Worm (Caenorhabditis elegans): ENCODE data around the gene F16G10.3.

F16G10.3 gene

DNA sequence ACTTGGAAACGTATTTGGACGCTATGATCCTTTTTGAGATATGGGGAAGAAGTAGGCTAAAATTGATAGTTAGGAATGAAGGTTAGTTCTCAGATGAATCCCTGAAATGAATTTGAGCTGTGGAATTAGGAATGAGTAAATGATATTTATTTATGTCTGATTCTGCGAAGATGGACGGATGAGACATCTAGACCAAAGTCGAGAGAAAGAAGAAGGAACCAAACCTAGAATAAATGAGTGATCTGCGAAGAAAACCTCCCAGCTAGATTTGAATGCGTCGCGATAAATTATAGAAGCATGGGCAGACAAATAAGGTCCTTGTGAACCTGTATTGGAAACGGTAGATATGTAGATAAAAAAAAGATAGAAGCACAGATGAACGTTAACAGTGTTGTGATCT, 12.2 kb upstream of the F16G10.3 start, which contains the start of gene F43C11.16:
F43C11.16 (minus strand) TSS at position 101 of the 400 bp plus-strand sequence.
- no peak for TF ChIP-seq unc-62 (GFP tag; optimal IDR thresholded peaks at IDR 0.05)

DNA sequence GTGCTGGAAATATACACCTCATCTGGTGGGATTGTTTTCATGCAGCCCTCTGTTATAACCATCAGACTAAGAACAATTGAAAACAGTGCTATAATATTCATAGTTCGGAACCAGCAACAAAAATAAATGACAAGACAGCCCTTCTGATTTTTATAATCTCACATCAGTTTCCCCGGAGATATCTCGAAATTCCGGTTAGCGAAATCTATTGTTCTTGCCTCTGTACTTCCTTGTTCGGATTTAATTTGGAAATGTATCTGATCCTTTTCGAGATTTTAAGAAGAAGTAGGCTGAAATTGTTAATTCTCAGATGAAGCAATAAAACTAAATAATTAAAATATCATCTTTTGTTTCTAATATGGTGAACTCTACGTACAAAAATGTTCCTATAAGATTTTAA, 8.5 kb upstream of the F16G10.3 start, which contains the start of gene F43C11.11:
F43C11.11 (minus strand) TSS at position 101 of the 400 bp plus-strand sequence.
- no peak for TF ChIP-seq unc-62 (GFP tag; optimal IDR thresholded peaks at IDR 0.05)

DNA sequence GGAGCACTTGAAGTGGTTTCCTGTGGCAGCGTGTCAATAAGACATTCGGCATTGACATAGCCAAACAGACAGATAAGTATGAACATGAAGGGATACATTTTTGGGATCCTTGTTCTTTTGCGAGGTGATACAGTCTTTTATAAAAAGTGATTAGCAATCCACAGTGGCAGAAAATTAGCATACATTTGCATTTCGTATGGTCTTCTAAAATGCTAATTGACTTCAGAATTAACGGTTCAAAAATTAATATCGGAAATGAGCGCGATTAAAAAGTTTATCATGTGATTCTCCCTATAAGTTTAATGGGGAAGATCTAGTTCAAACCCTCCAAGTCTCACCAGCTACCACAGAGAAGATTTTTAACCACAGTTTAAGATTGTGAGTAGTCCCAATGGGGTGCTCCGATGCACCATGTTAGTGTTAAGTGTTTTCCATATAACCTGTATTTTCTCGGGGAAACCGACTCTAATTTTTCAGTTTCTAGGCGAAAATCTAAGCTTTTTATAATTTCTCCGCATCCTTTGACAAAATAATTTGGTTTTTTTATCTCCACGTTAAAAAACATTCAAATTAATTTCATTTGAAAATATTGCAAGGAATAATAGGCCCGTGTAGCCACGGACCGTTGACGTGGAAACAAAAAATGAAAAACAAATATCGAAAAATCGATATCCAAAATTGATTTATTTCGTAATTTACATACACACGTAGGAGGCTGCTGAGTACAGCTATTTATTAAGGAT, 5.4 kb upstream of the F16G10.3 start, which contains the start of the genes F43C11.12 and F16G10.5:
F43C11.12 (minus strand) TSS at position 101 of the 743 bp plus-strand sequence.
F16G10.5 (plus strand) TSS at position 693 of the 743 bp plus-strand sequence.
- TF ChIP-seq unc-62 (GFP tag; optimal IDR thresholded peaks at IDR 0.05), result no peak

DNA sequence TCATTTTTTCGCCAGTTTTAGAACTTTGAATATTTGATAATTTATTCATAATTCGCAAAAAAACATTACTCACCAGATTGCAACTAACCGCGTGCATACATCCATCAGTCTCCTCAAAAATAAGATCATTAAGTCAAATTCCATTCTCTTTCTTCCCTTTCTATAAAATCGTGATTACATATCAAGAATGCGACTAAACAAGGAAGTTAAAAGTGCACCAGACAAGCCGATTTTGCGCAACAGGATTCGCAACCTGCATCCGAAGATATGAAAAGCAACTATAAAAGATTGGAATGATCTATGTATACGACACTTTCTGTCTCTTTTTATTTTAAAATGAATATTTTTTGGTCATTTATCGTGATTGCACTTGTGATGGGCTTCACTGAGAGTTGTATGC, 3.2 kb upstream of the F16G10.3 start, which contains the start of gene hpo-25:
hpo-25 (plus strand) TSS at position 301 of the 400 bp plus-strand sequence.
- no peak for TF ChIP-seq unc-62 (GFP tag; optimal IDR thresholded peaks at IDR 0.05)

DNA sequence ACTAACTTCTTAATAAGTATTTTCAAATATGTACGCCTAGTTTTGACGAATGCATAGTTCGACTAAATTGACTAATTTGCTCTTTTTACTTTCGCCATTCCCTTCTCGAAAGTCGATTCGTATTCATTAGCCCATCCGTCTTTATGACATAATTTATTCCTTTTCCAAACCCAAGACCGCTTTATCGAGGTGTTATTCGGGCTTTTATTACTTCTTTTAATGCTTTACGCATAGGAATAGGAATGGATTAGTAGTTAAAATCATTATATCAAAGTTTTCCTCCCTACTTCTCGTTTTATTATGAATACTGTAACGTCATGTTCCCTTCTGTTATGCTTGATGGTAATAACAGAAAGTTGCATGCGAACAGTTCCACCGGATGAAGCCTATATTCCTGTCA, 2.8 kb downstream of the F16G10.3 start, which contains the start of gene F16G10.2:
F16G10.2 (plus strand) TSS at position 301 of the 400 bp plus-strand sequence.
- no peak for TF ChIP-seq unc-62 (GFP tag; optimal IDR thresholded peaks at IDR 0.05)

DNA sequence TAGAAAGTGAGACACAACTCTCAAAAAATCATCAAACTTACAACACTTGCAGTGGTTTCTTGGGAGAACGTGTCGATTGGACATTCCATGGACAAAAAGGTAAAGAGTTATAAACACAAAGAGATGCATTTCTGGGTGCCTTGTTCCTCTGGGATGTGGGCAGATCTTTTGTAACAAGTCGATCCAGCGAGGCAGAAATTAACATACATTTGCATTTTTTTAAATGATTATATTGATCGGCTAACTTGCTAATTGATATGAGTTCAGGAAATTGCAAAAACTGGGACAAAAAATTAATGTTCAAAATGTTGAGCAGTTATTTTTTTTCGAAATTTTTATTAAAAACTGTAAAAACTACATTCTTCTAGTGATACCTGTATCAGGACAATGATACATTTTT, 5.6 kb downstream of the F16G10.3 start, which contains the start of gene F16G10.6:
F16G10.6 (minus strand) TSS at position 101 of the 400 bp plus-strand sequence.
- no peak for TF ChIP-seq unc-62 (GFP tag; optimal IDR thresholded peaks at IDR 0.05)

DNA sequence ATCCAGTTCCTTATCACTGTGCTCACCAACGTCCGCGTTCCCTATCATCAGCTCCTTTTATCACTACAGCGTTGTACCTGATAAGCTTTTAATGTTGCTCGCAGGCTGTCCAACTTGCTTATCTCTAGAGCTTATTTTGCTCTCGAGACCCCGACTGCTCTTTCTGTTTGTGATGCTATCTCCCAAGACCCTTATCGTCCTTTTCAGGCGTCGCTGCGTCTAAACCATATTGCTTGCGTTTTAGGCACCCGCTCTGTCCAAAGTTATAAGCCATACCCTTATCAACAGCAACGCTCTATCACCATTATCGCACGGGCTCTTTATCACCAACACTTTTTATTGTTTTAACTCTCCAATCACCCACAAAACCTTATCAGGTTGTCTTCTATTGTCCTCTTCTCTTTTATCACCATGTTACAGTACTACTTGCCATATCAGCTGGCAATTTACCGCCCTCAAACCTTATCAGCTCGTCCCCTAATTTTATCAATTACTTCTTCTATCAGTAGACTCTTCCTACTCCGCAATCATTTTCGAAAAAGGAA, 6.3 kb downstream of the F16G10.3 start:
- no peak for TF ChIP-seq unc-62 (GFP tag; optimal IDR thresholded peaks at IDR 0.05)

DNA sequence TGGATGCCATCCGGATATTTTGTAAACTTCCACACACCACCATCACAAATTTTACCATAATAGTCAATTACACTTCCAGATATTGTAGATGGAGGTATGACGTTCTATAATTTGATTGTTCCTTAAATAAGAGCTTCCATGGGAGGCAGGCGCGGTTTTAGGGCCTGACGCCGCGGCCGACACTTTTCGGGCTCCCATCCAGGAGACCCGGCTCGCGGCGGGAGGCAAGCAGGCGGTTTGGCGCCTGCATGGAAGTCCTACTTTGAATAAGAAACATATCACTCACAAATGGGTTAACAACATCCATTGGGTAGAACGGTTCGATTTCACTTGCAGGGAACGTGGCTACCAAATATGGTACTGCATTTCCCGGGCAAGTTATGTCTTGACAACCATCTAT, 7.5 kb downstream of the F16G10.3 start:
- no peak for TF ChIP-seq unc-62 (GFP tag; optimal IDR thresholded peaks at IDR 0.05)

DNA sequence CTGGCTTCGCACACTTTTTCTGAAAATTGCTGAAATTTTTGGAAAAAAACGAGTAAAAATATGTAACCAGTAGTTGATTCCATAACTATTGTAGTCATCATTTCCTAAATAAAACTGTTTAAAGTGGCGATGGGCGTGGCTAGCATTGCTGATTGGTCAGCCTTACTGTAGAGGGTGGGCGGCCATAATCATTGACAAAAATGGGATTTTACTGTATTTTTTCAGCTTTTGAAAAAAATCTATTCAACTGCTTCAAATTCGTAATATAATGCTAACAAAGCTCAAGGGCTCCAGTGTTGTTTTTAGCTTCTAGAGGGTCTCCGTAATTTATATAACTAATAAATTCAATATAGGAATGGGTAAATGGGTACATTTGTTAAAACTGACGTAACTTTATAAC, 8.0 kb downstream of the F16G10.3 start, which contains the start of gene F16G10.7:
F16G10.7 (minus strand) TSS at position 101 of the 400 bp plus-strand sequence.
- TF ChIP-seq unc-62 (GFP tag; optimal IDR thresholded peaks at IDR 0.05), result no peak

DNA sequence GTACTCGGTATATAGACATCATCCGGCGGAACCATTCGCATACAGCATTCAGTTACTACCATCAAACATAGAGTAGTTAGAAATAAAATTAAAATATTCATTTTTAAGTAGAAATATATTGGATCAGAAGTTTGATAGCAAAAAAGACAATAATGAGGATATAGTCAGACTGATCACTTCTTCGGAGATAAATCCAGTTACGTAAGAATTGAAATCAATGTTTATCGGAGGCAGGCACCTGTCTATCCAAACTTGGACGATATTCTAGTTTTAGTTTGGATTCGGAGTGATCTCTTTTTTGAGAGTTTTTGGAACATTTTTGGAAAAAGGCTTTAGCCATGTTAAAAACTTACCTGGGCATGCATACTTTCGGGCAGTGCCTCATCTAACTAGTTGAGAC, 11.1 kb downstream of the F16G10.3 start, which contains the start of gene F16G10.8:
F16G10.8 (minus strand) TSS at position 101 of the 400 bp plus-strand sequence.
- TF ChIP-seq unc-62 (GFP tag; optimal IDR thresholded peaks at IDR 0.05), result no peak

DNA sequence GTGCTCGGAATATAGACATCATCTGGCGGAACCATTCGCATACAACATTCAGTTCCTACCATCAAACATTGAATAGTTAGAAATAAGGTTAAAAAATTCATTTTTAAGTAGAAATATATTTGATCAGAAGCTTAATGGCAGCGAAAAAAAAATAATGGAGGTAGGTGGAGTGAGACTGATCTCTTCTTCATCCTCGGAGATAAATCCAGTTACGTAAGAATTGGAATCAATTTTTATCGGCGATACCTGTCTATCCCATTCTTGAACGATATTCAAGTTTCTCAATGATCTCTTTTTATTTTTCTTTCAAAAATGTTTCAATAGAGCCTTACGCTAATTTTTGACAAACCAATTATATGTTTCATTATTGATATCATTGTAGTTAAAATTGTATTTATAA, 13.3 kb downstream of the F16G10.3 start, which contains the start of gene F16G10.9:
F16G10.9 (minus strand) TSS at position 101 of the 400 bp plus-strand sequence.
- TF ChIP-seq unc-62 (GFP tag; optimal IDR thresholded peaks at IDR 0.05), result no peak

DNA sequence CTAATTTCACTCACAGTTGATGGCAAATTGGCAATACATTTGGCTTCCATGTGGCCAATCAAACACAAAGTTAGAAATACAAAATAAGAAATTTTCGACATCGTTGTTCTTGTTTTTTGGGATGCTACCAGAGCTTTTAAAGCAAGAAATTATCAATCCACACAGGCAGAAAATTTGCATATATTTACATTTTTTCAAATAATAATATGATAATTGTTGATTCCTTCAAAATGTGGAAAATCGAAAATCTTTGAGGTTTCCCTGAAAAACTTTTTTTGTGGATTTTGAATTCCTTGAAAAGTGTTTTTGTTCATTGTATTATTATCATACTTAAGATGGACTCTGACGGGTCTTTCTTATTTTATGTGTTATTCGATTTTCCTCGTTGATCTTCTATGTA, 18.7 kb downstream of the F16G10.3 start, which contains the start of gene F16G10.10:
F16G10.10 (minus strand) TSS at position 101 of the 400 bp plus-strand sequence.
- TF ChIP-seq unc-62 (GFP tag; optimal IDR thresholded peaks at IDR 0.05), result no peak

DNA sequence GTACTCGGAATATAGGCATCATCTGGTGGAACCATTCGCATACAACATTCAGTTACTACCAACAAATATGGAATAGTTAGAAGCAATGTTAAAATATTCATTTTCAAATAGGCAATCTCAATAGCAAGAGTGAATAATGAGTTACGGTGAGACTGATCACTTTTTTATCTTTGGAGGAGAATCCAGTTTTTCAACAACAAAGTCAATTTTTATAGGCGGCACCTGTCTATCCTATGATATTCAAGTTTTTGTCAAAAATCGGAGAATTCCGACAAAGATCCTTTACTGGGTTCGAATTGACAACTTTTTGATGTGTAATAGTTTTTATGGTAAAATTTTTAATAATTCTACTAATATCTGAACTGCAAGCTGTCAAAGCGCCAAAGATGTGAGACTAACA, 21.6 kb downstream of the F16G10.3 start, which contains the start of gene F16G10.11:
F16G10.11 (minus strand) TSS at position 101 of the 400 bp plus-strand sequence.
- no peak for TF ChIP-seq unc-62 (GFP tag; optimal IDR thresholded peaks at IDR 0.05)

DNA sequence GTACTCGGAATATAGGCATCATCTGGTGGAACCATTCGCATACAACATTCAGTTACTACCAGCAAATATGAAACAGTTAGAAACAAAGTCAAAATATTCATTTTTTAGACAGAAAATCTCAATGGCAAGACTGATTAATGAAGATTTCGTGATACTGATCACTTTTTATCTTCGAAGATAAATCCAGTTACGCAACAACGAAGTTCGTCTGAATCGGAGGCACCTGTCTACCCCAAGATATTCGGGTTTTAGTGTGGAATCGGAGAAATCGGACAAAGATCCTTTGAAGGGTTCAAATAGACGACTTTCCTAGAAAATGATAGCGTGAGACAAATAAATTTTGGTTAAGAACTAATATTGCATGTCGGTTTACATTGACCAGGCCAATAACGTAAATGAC, 23.7 kb downstream of the F16G10.3 start, which contains the start of gene F16G10.13:
F16G10.13 (minus strand) TSS at position 101 of the 400 bp plus-strand sequence.
- TF ChIP-seq unc-62 (GFP tag; optimal IDR thresholded peaks at IDR 0.05), result no peak

DNA sequence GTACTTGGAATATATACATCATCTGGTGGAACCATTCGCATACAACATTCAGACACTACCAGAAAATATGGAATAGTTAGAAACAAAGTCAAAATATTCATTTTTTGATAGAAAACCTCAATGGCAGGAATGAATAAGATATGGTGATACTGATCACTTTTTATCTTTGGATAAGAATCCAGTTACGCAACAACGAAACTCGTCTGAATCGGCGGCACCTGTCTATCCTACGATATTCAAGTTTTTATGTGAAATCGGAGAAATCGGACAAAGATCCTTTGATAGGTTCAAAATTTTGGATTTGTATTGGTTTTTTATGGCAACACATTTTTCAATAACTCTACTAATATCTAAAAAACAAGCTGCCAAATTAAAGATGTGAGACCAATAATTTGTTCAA, 26.7 kb downstream of the F16G10.3 start, which contains the start of gene F16G10.14:
F16G10.14 (minus strand) TSS at position 101 of the 400 bp plus-strand sequence.
- TF ChIP-seq unc-62 (GFP tag; optimal IDR thresholded peaks at IDR 0.05), result no peak

DNA sequence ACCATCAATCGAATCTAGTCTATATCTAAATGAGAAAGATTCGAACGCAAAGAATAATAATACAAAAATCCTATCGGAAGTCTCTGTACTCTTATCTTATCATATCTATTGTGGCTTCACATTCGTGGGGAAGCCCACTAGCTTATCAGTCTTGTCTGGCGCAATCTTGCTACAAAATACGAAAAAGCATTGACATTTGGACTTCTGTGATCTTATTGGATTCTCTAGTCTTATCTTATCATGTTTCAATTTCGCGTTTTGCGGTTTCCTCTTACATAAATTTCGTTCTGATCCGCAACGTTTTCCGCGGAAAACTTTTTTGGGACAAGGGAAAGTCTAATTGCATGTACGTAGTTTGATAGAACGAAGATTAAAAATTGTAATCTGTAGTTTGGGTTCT, 27.6 kb downstream of the F16G10.3 start:
- TF ChIP-seq unc-62 (GFP tag; optimal IDR thresholded peaks at IDR 0.05), result no peak
